Fruit fly (Drosophila melanogaster) whole organism, prepupa: ENCODE results near the gene CG32110.

Experiments used
- Blimp-1 ChIP-seq: fragments of 200-800 bp; sonication (Bioruptor generic); optimal IDR thresholded peaks from 3 replicates; lab custom pipeline; 2017; ENCODE audit warnings: missing biosample characterization, missing genetic modification characterization, mild to moderate bottlenecking, moderate library complexity, missing genetic modification reagents
- CG10631 ChIP-seq: fragments of 200-800 bp; sonication (Bioruptor generic); optimal IDR thresholded peaks from 2 replicates; lab custom pipeline; 2016; ENCODE audit warnings: missing biosample characterization, missing genetic modification characterization
- CG10669 ChIP-seq: fragments of 200-800 bp; sonication (Bioruptor generic); optimal IDR thresholded peaks from 3 replicates; lab custom pipeline; 2018; ENCODE audit warnings: missing biosample characterization, mild to moderate bottlenecking, missing genetic modification characterization, moderate library complexity
- CG11294 ChIP-seq: fragments of 200-800 bp; sonication (Bioruptor generic); IDR thresholded peaks from 2 replicates; pipeline ENCODE4 v1.3.6; 2022; ENCODE audit warnings: missing biosample characterization, missing genetic modification characterization
- CG11762 ChIP-seq: fragments of 200-800 bp; sonication (Bioruptor generic); optimal IDR thresholded peaks from 3 replicates; lab custom pipeline; 2016; ENCODE audit warnings: missing biosample characterization, missing genetic modification characterization; ENCODE audit not compliant: insufficient read depth
- CG11902 ChIP-seq: fragments of 200-800 bp; sonication (Bioruptor generic); optimal IDR thresholded peaks from 3 replicates; lab custom pipeline; 2016; ENCODE audit warnings: missing biosample characterization, missing genetic modification characterization
- CG15336 ChIP-seq: fragments of 200-800 bp; sonication (Bioruptor generic); IDR thresholded peaks from 2 replicates; pipeline ENCODE4 v1.3.6; 2022; ENCODE audit warnings: missing biosample characterization, missing genetic modification characterization
- CG1621 ChIP-seq: fragments of 200-800 bp; sonication (Bioruptor generic); optimal IDR thresholded peaks from 3 replicates; lab custom pipeline; 2018; ENCODE audit warnings: missing biosample characterization, mild to moderate bottlenecking, missing genetic modification characterization
- CG16779 ChIP-seq: fragments of 200-800 bp; sonication (Bioruptor generic); optimal IDR thresholded peaks from 3 replicates; lab custom pipeline; 2017; ENCODE audit warnings: missing biosample characterization, mild to moderate bottlenecking, missing genetic modification characterization
- CG3032 ChIP-seq: fragments of 200-800 bp; optimal IDR thresholded peaks from 2 replicates; lab custom pipeline; 2019; ENCODE audit warnings: missing biosample characterization, mild to moderate bottlenecking, missing genetic modification characterization, moderate library complexity
- CG31627 ChIP-seq: fragments of 200-800 bp; sonication (Bioruptor generic); optimal IDR thresholded peaks from 3 replicates; lab custom pipeline; 2016; ENCODE audit warnings: missing biosample characterization, missing genetic modification characterization
- CG34406 ChIP-seq: fragments of 200-800 bp; sonication (Bioruptor generic); optimal IDR thresholded peaks from 3 replicates; lab custom pipeline; 2016; ENCODE audit warnings: missing biosample characterization, missing genetic modification characterization
- CG4318 ChIP-seq: fragments of 200-800 bp; sonication (Bioruptor generic); optimal IDR thresholded peaks from 3 replicates; lab custom pipeline; 2017; ENCODE audit warnings: missing biosample characterization, mild to moderate bottlenecking, missing genetic modification characterization
- CG6163 ChIP-seq: fragments of 200-800 bp; sonication (Bioruptor generic); IDR thresholded peaks from 3 replicates; pipeline ENCODE4 v1.3.6; 2022; ENCODE audit warnings: missing biosample characterization, missing genetic modification characterization
- CG6276 ChIP-seq: fragments of 200-800 bp; sonication (Bioruptor generic); optimal IDR thresholded peaks from 2 replicates; lab custom pipeline; 2017; ENCODE audit warnings: missing biosample characterization, mild to moderate bottlenecking, missing genetic modification characterization
- CG6792 ChIP-seq: fragments of 200-800 bp; sonication (Bioruptor generic); optimal IDR thresholded peaks from 3 replicates; lab custom pipeline; 2016; ENCODE audit warnings: missing biosample characterization, missing genetic modification characterization
- CG6854 ChIP-seq: fragments of 200-800 bp; sonication (Bioruptor generic); optimal IDR thresholded peaks from 2 replicates; lab custom pipeline; 2017; ENCODE audit warnings: missing biosample characterization, mild to moderate bottlenecking, missing genetic modification characterization
- CG8319 ChIP-seq: fragments of 200-800 bp; sonication (Bioruptor generic); optimal IDR thresholded peaks from 3 replicates; lab custom pipeline; 2016; ENCODE audit warnings: missing biosample characterization, missing genetic modification characterization
- CG8632 ChIP-seq: fragments of 200-800 bp; sonication (Bioruptor generic); optimal IDR thresholded peaks from 3 replicates; lab custom pipeline; 2016; ENCODE audit warnings: missing biosample characterization, missing genetic modification characterization
- Eip78C ChIP-seq: fragments of 200-800 bp; sonication (Bioruptor generic); peaks from one replicate; lab custom pipeline; 2016; ENCODE audit warnings: missing biosample characterization, missing genetic modification characterization
- Gug ChIP-seq: fragments of 200-800 bp; sonication (Bioruptor generic); IDR thresholded peaks from 2 replicates; pipeline ENCODE4 v1.3.6; 2022; ENCODE audit warnings: missing biosample characterization, missing genetic modification characterization
- Hr38 ChIP-seq: sonication (Bioruptor generic); optimal IDR thresholded peaks from 2 replicates; lab custom pipeline; 2016; ENCODE audit warnings: missing biosample characterization, missing genetic modification characterization
- Hr39 ChIP-seq: fragments of 200-800 bp; sonication (Bioruptor generic); optimal IDR thresholded peaks from 2 replicates; lab custom pipeline; 2016; ENCODE audit warnings: missing biosample characterization, missing genetic modification characterization
- Hr4 ChIP-seq: fragments of 200-800 bp; sonication (Bioruptor generic); optimal IDR thresholded peaks from 3 replicates; lab custom pipeline; 2016; ENCODE audit warnings: missing biosample characterization, missing genetic modification characterization
- Met ChIP-seq: fragments of 200-800 bp; sonication (Bioruptor generic); optimal IDR thresholded peaks from 3 replicates; lab custom pipeline; 2016; ENCODE audit warnings: missing biosample characterization, missing genetic modification characterization
- Smox ChIP-seq: fragments of 200-800 bp; sonication (Bioruptor generic); optimal IDR thresholded peaks from 3 replicates; lab custom pipeline; 2016; ENCODE audit warnings: missing biosample characterization, missing genetic modification characterization
- Sox14 ChIP-seq: fragments of 200-800 bp; sonication (Bioruptor generic); optimal IDR thresholded peaks from 3 replicates; lab custom pipeline; 2016; ENCODE audit warnings: missing biosample characterization, missing genetic modification characterization
- Sox15 ChIP-seq: fragments of 200-800 bp; sonication (Bioruptor generic); optimal IDR thresholded peaks from 3 replicates; lab custom pipeline; 2016; ENCODE audit warnings: missing biosample characterization, missing genetic modification characterization
- achi ChIP-seq: fragments of 200-800 bp; sonication (Bioruptor generic); optimal IDR thresholded peaks from 3 replicates; lab custom pipeline; 2016; ENCODE audit warnings: missing biosample characterization, missing genetic modification characterization
- acj6 ChIP-seq: fragments of 200-800 bp; sonication (Bioruptor generic); optimal IDR thresholded peaks from 3 replicates; lab custom pipeline; 2016; ENCODE audit warnings: missing biosample characterization, missing genetic modification characterization
- cyc ChIP-seq: fragments of 200-800 bp; sonication (Bioruptor generic); optimal IDR thresholded peaks from 3 replicates; lab custom pipeline; 2016; ENCODE audit warnings: missing biosample characterization, missing genetic modification characterization
- dsx ChIP-seq: fragments of 200-800 bp; optimal IDR thresholded peaks from 3 replicates; lab custom pipeline; 2019; ENCODE audit warnings: missing biosample characterization, mild to moderate bottlenecking, missing genetic modification characterization, moderate library complexity; ENCODE audit not compliant: poor library complexity, severe bottlenecking
- esn ChIP-seq: fragments of 200-800 bp; sonication (Bioruptor generic); optimal IDR thresholded peaks from 2 replicates; lab custom pipeline; 2016; ENCODE audit warnings: missing biosample characterization, mild to moderate bottlenecking, missing genetic modification characterization, moderate library complexity
- fd59A ChIP-seq: fragments of 200-800 bp; sonication (Bioruptor generic); optimal IDR thresholded peaks from 2 replicates; lab custom pipeline; 2017; ENCODE audit warnings: missing biosample characterization, mild to moderate bottlenecking, missing genetic modification characterization, missing genetic modification reagents
- fd85E ChIP-seq: fragments of 200-800 bp; sonication (Bioruptor generic); optimal IDR thresholded peaks from 3 replicates; lab custom pipeline; 2016; ENCODE audit warnings: missing biosample characterization, missing genetic modification characterization
- lz ChIP-seq: fragments of 200-800 bp; sonication (Bioruptor generic); optimal IDR thresholded peaks from 3 replicates; lab custom pipeline; 2016; ENCODE audit warnings: missing biosample characterization, missing genetic modification characterization
- net ChIP-seq: fragments of 200-800 bp; sonication (Bioruptor generic); optimal IDR thresholded peaks from 3 replicates; lab custom pipeline; 2016; ENCODE audit warnings: missing biosample characterization, missing genetic modification characterization
- pdm3 ChIP-seq: fragments of 200-800 bp; sonication (Bioruptor generic); optimal IDR thresholded peaks from 3 replicates; lab custom pipeline; 2016; ENCODE audit warnings: missing biosample characterization, missing genetic modification characterization
- ss ChIP-seq, 2 experiments: fragments of 200-800 bp; sonication (Bioruptor generic); optimal IDR thresholded peaks; 2 replicates in 1 of 2; 3 replicates in 1 of 2; lab custom pipeline; 2017 to 2018; ENCODE audit warnings: mild to moderate bottlenecking in 2 of 2, missing biosample characterization in 2 of 2, missing genetic modification characterization in 2 of 2, moderate library complexity in 1 of 2
- svp ChIP-seq: fragments of 200-800 bp; sonication (Bioruptor generic); peaks from one replicate; lab custom pipeline; 2016; ENCODE audit warnings: missing biosample characterization, missing genetic modification characterization
- topi ChIP-seq: fragments of 200-800 bp; sonication (Bioruptor generic); optimal IDR thresholded peaks from 3 replicates; lab custom pipeline; 2016; ENCODE audit warnings: missing biosample characterization, missing genetic modification characterization

The CG32110 gene

DNA sequence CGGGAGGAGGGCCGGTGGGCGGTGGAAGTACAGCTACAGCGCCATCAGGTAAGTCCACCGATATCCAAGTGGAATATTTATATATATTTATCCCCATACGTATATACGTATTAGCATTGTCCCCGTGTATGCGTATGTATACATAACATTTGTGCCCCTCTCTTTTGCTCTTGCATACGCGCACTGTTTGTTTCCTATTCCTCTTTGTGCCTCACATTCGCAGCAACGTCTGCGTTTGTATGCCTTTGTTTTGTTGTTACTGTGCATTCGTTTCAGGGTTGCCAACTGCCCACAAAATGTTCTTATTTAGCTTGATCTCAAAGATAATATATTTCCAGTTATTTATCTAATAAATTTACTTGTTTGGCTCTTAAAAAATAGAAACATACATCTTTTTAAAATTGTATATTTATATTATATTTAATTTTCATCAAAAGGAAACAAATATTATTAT is 2.2 kb upstream of the CG32110 start (continued):
- TF ChIP-seq Sox15 (GFP tag; lab: Kevin White, UChicago) (no peak), Hr38 (GFP tag; lab: Kevin White, UChicago) (no peak), achi (peak; percentile 67), CG10631 (GFP tag; lab: Kevin White, UChicago) (peak; percentile 56), Met (GFP tag; lab: Kevin White, UChicago) (peak; percentile 56), Hr4 (peak; percentile 66), CG16779 (tag; lab: Kevin White, UChicago) (peak; percentile 16), dsx (GFP tag; lab: Kevin White, UChicago) (peak; percentile 54), ss (GFP tag; optimal IDR thresholded peaks at IDR 0.05; lab: Kevin White, UChicago) (no peak), Gug (GFP tag; lab: Robert Waterston, UW) (no peak), CG11294 (GFP tag; lab: Robert Waterston, UW) (no peak), CG6276 (no peak), Eip78C (GFP tag; lab: Kevin White, UChicago) (peak; percentile 86), net (no peak), CG6792 (GFP tag; lab: Kevin White, UChicago) (peak; percentile 57), cyc (GFP tag; lab: Kevin White, UChicago) (peak; percentile 33), pdm3 (GFP tag; lab: Kevin White, UChicago) (no peak), CG11902 (GFP tag; lab: Kevin White, UChicago) (no peak), fd59A (GFP tag; lab: Kevin White, UChicago) (no peak), CG6163 (GFP tag; lab: Robert Waterston, UW) (peak; percentile 85), CG4318 (GFP tag; lab: Kevin White, UChicago) (no peak), CG6854 (GFP tag; lab: Kevin White, UChicago) (no peak), acj6 (GFP tag; lab: Kevin White, UChicago) (peak; percentile 54), topi (GFP tag; lab: Kevin White, UChicago) (peak; percentile 54), Blimp-1 (GFP tag; lab: Kevin White, UChicago) (peak; percentile 13), Sox14 (GFP tag; lab: Kevin White, UChicago) (peak; percentile 82), fd85E (peak; percentile 51), svp (GFP tag; lab: Kevin White, UChicago) (no peak), CG1621 (tag; lab: Kevin White, UChicago) (no peak), CG31627 (peak; percentile 25), CG11762 (GFP tag; lab: Kevin White, UChicago) (no peak)
- TF ChIP-seq, all 60 proteins: peak for 32

DNA sequence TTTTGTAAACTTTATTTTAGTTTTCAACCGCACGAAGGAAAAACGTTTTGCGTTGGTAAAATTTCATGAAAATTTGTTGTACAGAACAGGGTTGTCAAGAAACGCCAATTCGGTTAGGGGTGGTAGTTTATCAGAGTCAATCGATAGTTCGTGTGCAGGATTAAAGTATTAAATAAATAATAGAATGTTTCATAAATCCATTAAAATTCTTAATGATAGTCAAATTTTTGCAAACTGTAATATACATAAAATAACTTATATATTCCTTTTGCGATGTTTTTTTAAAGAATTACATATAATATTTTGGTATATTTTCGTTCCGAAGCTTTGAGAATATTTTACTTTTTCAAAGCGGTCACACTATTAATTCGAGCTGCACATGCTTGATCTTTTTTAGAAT is 5.4 kb downstream of the CG32110 start, which contains the start of the genes Sf3a2 and CG42588:
Sf3a2 (minus strand) TSS at position 113 of the 400 bp plus-strand sequence.
CG42588 (plus strand) TSS at position 348 of the 400 bp plus-strand sequence.
- TF ChIP-seq Sox15 (GFP tag; lab: Kevin White, UChicago) (peak; percentile 39), esn (GFP tag; lab: Kevin White, UChicago) (peak; percentile 52), lz (peak; percentile 50), CG3032 (peak; percentile 58), CG31627 (peak; percentile 60), fd85E (no peak), CG15336 (0 out of 2 replicates have a peak, but pooled peaks have one; percentile 20), CG11762 (GFP tag; lab: Kevin White, UChicago) (peak; percentile 6), CG11902 (GFP tag; lab: Kevin White, UChicago) (peak; percentile 28), Smox (GFP tag; lab: Kevin White, UChicago) (no peak), Hr39 (no peak), CG10631 (GFP tag; lab: Kevin White, UChicago) (no peak)

DNA sequence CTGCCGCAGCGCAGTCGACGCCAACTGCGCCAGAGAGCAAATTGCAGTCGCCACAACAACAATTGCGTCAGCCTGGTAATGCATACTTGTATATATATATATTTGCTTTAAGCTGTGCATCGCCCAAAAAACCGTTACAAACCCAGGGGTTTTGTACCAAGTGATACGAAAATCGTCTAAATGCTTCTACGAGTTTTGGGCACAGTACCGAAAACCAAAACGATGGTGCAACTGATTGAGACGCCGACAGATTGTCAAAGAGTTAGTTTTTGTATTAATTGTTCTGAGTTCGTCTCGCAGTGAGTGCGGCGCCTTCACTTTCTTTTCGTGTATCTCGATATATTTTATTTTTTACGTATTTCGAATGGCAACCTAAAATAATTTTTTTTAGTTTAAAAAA is 6.3 kb downstream of the CG32110 start:
- TF ChIP-seq CG11762 (GFP tag; lab: Kevin White, UChicago) (no peak), CG34406 (no peak), dsx (GFP tag; lab: Kevin White, UChicago) (no peak), CG10669 (GFP tag; lab: Kevin White, UChicago) (no peak), CG8632 (GFP tag; lab: Kevin White, UChicago) (no peak), cyc (GFP tag; lab: Kevin White, UChicago) (no peak), CG6163 (GFP tag; lab: Robert Waterston, UW) (no peak), CG8319 (GFP tag; lab: Kevin White, UChicago) (no peak), CG1621 (tag; lab: Kevin White, UChicago) (no peak), Sox15 (GFP tag; lab: Kevin White, UChicago) (no peak), Smox (GFP tag; lab: Kevin White, UChicago) (no peak), Met (GFP tag; lab: Kevin White, UChicago) (no peak), CG6854 (GFP tag; lab: Kevin White, UChicago) (no peak)
- TF ChIP-seq, all 60 proteins: peak for 0
